Worm (Caenorhabditis elegans) whole organism, late embryonic: ENCODE results near the gene clec-26.

Source experiments
- C08G9.2 ChIP-seq: sonication (generic microtip); optimal IDR thresholded peaks from 2 replicates; lab custom pipeline; 2016; ENCODE audit warnings: mild to moderate bottlenecking, missing genetic modification characterization, moderate library complexity, missing compliant biosample characterization
- F13H6.1 ChIP-seq: sonication (generic microtip); optimal IDR thresholded peaks from 2 replicates; lab custom pipeline; 2016; ENCODE audit warnings: missing genetic modification characterization, missing compliant biosample characterization
- Y22D7AL.16 ChIP-seq: sonication (generic microtip); optimal IDR thresholded peaks from 2 replicates; lab custom pipeline; 2016; ENCODE audit warnings: missing genetic modification characterization, missing compliant biosample characterization
- ahr-1 ChIP-seq: sonication (generic microtip); optimal IDR thresholded peaks from 2 replicates; lab custom pipeline; 2016; ENCODE audit warnings: missing genetic modification characterization, missing compliant biosample characterization
- ama-1 ChIP-seq: fragments of 150-350 bp; optimal IDR thresholded peaks from 2 replicates; lab custom pipeline; 2014
- ceh-2 ChIP-seq: sonication (generic microtip); optimal IDR thresholded peaks from 2 replicates; lab custom pipeline; 2016; ENCODE audit warnings: missing genotype, missing genetic modification characterization, missing compliant biosample characterization
- ceh-22 ChIP-seq: sonication (generic microtip); optimal IDR thresholded peaks from 2 replicates; lab custom pipeline; 2017; ENCODE audit warnings: missing biosample characterization, missing genetic modification characterization
- ceh-30 ChIP-seq: fragments of 150-350 bp; optimal IDR thresholded peaks from 2 replicates; lab custom pipeline; 2014; ENCODE audit warnings: missing biosample characterization, missing genetic modification characterization
- ceh-34 ChIP-seq: sonication (generic microtip); optimal IDR thresholded peaks from 2 replicates; lab custom pipeline; 2016; ENCODE audit warnings: mild to moderate bottlenecking, missing genetic modification characterization, missing compliant biosample characterization
- ceh-48 ChIP-seq: sonication (generic microtip); optimal IDR thresholded peaks from 2 replicates; lab custom pipeline; 2016; ENCODE audit warnings: missing genetic modification characterization, inconsistent platforms, missing compliant biosample characterization
- ceh-6 ChIP-seq: fragments of 200-800 bp; sonication (Bioruptor generic); optimal IDR thresholded peaks from 2 replicates; lab custom pipeline; 2018; ENCODE audit warnings: mild to moderate bottlenecking, missing genetic modification characterization, missing compliant biosample characterization
- che-1 ChIP-seq: sonication (generic microtip); optimal IDR thresholded peaks from 2 replicates; lab custom pipeline; 2016; ENCODE audit warnings: mild to moderate bottlenecking, missing genetic modification characterization, missing compliant biosample characterization
- elt-2 ChIP-seq: sonication (generic microtip); optimal IDR thresholded peaks from 2 replicates; lab custom pipeline; 2016; ENCODE audit warnings: missing genetic modification reagents, missing genetic modification characterization, missing compliant biosample characterization
- eyg-1 ChIP-seq: sonication (generic microtip); optimal IDR thresholded peaks from 2 replicates; lab custom pipeline; 2016; ENCODE audit warnings: missing genotype, missing genetic modification characterization, missing compliant biosample characterization
- fax-1 ChIP-seq: sonication (generic microtip); optimal IDR thresholded peaks from 2 replicates; lab custom pipeline; 2016; ENCODE audit warnings: missing genotype, missing genetic modification characterization, missing compliant biosample characterization
- fkh-6 ChIP-seq: sonication (generic microtip); optimal IDR thresholded peaks from 2 replicates; lab custom pipeline; 2016; ENCODE audit warnings: missing genetic modification characterization, missing compliant biosample characterization
- gmeb-2 ChIP-seq: sonication (generic microtip); optimal IDR thresholded peaks from 2 replicates; lab custom pipeline; 2016; ENCODE audit warnings: missing genetic modification characterization, inconsistent platforms, missing compliant biosample characterization
- hlh-13 ChIP-seq: fragments of 200-800 bp; sonication (Bioruptor generic); optimal IDR thresholded peaks from 2 replicates; lab custom pipeline; 2018; ENCODE audit warnings: mild to moderate bottlenecking, missing genetic modification characterization, missing compliant biosample characterization
- hlh-6 ChIP-seq: sonication (generic microtip); optimal IDR thresholded peaks from 2 replicates; lab custom pipeline; 2016; ENCODE audit warnings: missing genotype, missing genetic modification characterization, missing compliant biosample characterization
- lim-6 ChIP-seq: sonication (generic microtip); optimal IDR thresholded peaks from 2 replicates; lab custom pipeline; 2016; ENCODE audit warnings: missing genetic modification characterization, missing compliant biosample characterization
- mec-3 ChIP-seq: sonication (generic microtip); optimal IDR thresholded peaks from 2 replicates; lab custom pipeline; 2016; ENCODE audit warnings: borderline replicate concordance, missing genetic modification characterization, missing compliant biosample characterization
- nfya-1 ChIP-seq: sonication (generic microtip); optimal IDR thresholded peaks from 2 replicates; lab custom pipeline; 2017; ENCODE audit warnings: missing genetic modification characterization, mild to moderate bottlenecking, missing compliant biosample characterization, antibody characterized with exemption, moderate library complexity
- nhr-232 ChIP-seq: sonication (generic microtip); optimal IDR thresholded peaks from 2 replicates; lab custom pipeline; 2016; ENCODE audit warnings: missing genetic modification characterization, missing compliant biosample characterization
- npax-4 ChIP-seq: sonication (generic microtip); optimal IDR thresholded peaks from 2 replicates; lab custom pipeline; 2016; ENCODE audit warnings: missing genetic modification characterization, missing compliant biosample characterization
- pat-9 ChIP-seq: fragments of 200-800 bp; sonication (Bioruptor generic); optimal IDR thresholded peaks from 2 replicates; lab custom pipeline; 2018; ENCODE audit warnings: mild to moderate bottlenecking, missing genetic modification characterization, moderate library complexity, missing compliant biosample characterization
- pha-2 ChIP-seq: sonication (generic microtip); optimal IDR thresholded peaks from 2 replicates; lab custom pipeline; 2017; ENCODE audit warnings: mild to moderate bottlenecking, missing genetic modification characterization, missing compliant biosample characterization
- pqm-1 ChIP-seq: sonication (generic microtip); optimal IDR thresholded peaks from 2 replicates; lab custom pipeline; 2016; ENCODE audit warnings: missing genetic modification characterization, missing compliant biosample characterization
- ref-2 ChIP-seq: sonication (generic microtip); optimal IDR thresholded peaks from 2 replicates; lab custom pipeline; 2016; ENCODE audit warnings: missing genetic modification characterization, missing compliant biosample characterization
- sox-4 ChIP-seq: sonication (generic microtip); optimal IDR thresholded peaks from 2 replicates; lab custom pipeline; 2017; ENCODE audit warnings: mild to moderate bottlenecking, missing genetic modification characterization, inconsistent platforms, missing compliant biosample characterization
- tbx-2 ChIP-seq: sonication (generic microtip); optimal IDR thresholded peaks from 2 replicates; lab custom pipeline; 2016; ENCODE audit warnings: missing genetic modification characterization, missing compliant biosample characterization
- tbx-7 ChIP-seq: sonication (generic microtip); optimal IDR thresholded peaks from 2 replicates; lab custom pipeline; 2016; ENCODE audit warnings: missing genotype, missing genetic modification characterization, missing compliant biosample characterization
- ttx-3 ChIP-seq: sonication (generic microtip); optimal IDR thresholded peaks from 2 replicates; lab custom pipeline; 2016; ENCODE audit warnings: missing genetic modification reagents, missing genetic modification characterization, missing compliant biosample characterization
- unc-3 ChIP-seq, 2 experiments: fragments of 200-800 bp in 1 of 2; sonication (Bioruptor generic) in 1 of 2; sonication (generic microtip) in 1 of 2; conservative IDR thresholded peaks in 1 of 2; optimal IDR thresholded peaks in 1 of 2; 2 replicates each; pipeline versions ENCODE4 v1.3.6 to Lab custom; 2016 to 2022; ENCODE audit warnings: missing compliant biosample characterization in 2 of 2, missing genetic modification characterization in 2 of 2, missing genetic modification reagents in 1 of 2
- ztf-16 ChIP-seq: sonication (generic microtip); optimal IDR thresholded peaks from 2 replicates; lab custom pipeline; 2017; ENCODE audit warnings: missing genetic modification characterization, missing compliant biosample characterization

clec-26 gene

DNA sequence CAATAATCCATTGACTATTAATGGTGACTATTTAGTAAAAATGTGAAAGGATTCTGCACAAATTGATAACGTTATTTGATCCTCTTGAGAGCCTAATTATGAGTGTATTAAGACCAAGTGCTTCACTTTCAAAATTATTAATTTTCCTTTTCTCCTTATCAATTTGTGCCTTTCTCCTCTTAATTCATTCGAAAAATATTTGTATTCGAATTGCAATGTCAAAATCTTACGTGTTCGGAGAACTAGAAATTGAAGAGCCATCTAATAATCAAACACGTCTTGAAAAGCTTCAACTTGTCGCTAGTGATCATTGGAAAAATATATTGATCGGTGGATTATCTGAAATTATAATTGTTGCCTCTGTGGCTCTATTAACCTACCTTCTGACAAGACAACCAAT, at the start of gene clec-26, which contains the start of gene clec-36:
Gene clec-26, plus strand, starts transcription at position 114 of the 400 bp plus-strand sequence.
Gene clec-36, minus strand, starts transcription at position 101 of the 400 bp plus-strand sequence.
- TF ChIP-seq Y22D7AL.16 (tag; lab: Kevin White, UChicago) (no peak), ama-1 (no peak), lim-6 (tag; lab: Kevin White, UChicago) (no peak), ceh-6 (GFP tag; lab: Kevin White, UChicago) (no peak), elt-2 (tag; lab: Kevin White, UChicago) (no peak), fkh-6 (tag; lab: Kevin White, UChicago) (no peak), hlh-13 (no peak), ttx-3 (tag; lab: Kevin White, UChicago) (no peak), sox-4 (no peak), ceh-2 (tag; lab: Kevin White, UChicago) (no peak), pha-2 (tag; lab: Kevin White, UChicago) (no peak), ceh-30 (tag; lab: Kevin White, UChicago) (no peak), unc-3 (GFP tag; conservative IDR thresholded peaks at IDR 0.05; lab: Robert Waterston, UW) (no peak), unc-3 (tag; optimal IDR thresholded peaks at IDR 0.05; lab: Kevin White, UChicago) (no peak)

DNA sequence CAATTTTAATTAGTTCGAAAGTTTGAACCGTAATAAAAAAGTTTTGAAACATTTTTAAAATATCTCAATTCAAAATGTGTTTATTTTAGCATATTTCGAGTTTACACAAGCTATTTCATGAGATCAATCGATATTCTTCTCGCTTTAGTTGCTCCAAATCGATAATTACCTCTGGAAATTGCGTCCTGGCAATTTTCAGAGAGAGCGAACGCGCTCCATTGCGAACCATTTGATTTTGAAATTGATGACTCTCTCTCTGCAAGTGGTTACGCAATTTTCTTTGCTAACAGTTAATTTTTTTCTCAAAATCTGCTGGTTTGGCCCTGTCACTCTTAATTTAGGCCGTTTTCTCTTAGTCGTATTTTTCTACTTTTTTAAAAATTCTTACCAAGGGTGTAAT, 47.9 kb upstream of the clec-26 start:
- TF ChIP-seq ztf-16 (tag; lab: Kevin White, UChicago) (no peak), elt-2 (tag; lab: Kevin White, UChicago) (no peak), npax-4 (no peak), fax-1 (no peak), che-1 (no peak), ama-1 (no peak), pat-9 (no peak), hlh-6 (tag; lab: Kevin White, UChicago) (no peak), C08G9.2 (tag; lab: Kevin White, UChicago) (no peak), ceh-6 (GFP tag; lab: Kevin White, UChicago) (no peak), tbx-7 (no peak), nfya-1 (no peak), nhr-232 (no peak)

DNA sequence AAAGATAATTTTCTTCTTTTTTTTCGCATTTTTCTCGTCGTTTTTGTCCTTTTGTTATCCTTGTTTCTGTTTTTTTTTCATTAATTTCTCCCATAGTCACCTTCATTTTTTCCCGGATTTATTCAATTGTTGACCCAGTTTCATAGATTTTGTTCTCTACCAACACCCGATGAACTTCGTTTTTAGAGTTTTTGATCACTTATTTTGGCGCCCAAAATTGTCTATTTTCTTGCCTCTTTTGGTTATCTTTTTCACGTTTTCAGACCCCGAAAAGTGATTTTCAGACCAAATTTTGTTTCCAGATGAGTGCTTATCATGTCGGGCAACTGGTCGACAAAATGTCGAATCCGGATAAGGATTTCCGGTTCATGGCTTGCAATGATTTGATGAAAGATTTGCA, 45.8 kb upstream of the clec-26 start, which contains the start of gene cand-1:
Gene cand-1, plus strand, starts transcription at position 301 of the 400 bp plus-strand sequence.
- TF ChIP-seq ceh-2 (tag; lab: Kevin White, UChicago), result no peak
- no peak for TF ChIP-seq gmeb-2 (tag; lab: Kevin White, UChicago)
- no peak for TF ChIP-seq eyg-1
- no peak for TF ChIP-seq ztf-16 (tag; lab: Kevin White, UChicago)
- no peak for TF ChIP-seq ahr-1 (tag; lab: Kevin White, UChicago)
- TF ChIP-seq ttx-3 (tag; lab: Kevin White, UChicago), result no peak
- TF ChIP-seq unc-3 (GFP tag; conservative IDR thresholded peaks at IDR 0.05; lab: Robert Waterston, UW), result no peak
- TF ChIP-seq unc-3 (tag; optimal IDR thresholded peaks at IDR 0.05; lab: Kevin White, UChicago), result no peak
- no peak for TF ChIP-seq ama-1
- TF ChIP-seq ref-2 (tag; lab: Kevin White, UChicago), result no peak
- no peak for TF ChIP-seq lim-6 (tag; lab: Kevin White, UChicago)
- TF ChIP-seq Y22D7AL.16 (tag; lab: Kevin White, UChicago), result no peak
- TF ChIP-seq hlh-13, result no peak
- no peak for TF ChIP-seq tbx-2 (tag; lab: Kevin White, UChicago)
- TF ChIP-seq che-1, result no peak
- TF ChIP-seq hlh-6 (tag; lab: Kevin White, UChicago), result no peak
- TF ChIP-seq ceh-22, result no peak
- no peak for TF ChIP-seq pat-9
- TF ChIP-seq pqm-1 (tag; lab: Kevin White, UChicago), result no peak

DNA sequence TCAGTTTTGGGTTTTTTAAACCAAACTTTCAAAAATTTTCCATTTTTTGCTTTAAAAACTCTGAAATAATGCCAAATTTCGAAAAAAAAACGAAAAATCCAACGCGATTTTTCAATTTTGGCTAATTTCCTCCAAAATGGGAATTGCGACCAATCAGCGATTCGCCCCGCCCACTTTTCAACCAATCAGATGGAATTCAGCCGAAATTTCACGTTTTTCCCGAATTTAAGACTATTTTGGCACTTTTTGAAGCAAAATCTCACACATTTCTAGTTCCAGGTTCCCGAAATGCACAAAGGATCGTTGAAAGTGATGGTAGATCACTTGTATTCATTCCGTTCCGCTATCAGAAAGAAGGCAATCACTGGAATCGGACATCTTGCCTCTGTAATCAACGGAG, 43.6 kb upstream of the clec-26 start:
- TF ChIP-seq ceh-48 (no peak), F13H6.1 (tag; lab: Kevin White, UChicago) (no peak), nfya-1 (peak; percentile 60), mec-3 (tag; lab: Kevin White, UChicago) (no peak), ceh-34 (tag; lab: Kevin White, UChicago) (no peak)

DNA sequence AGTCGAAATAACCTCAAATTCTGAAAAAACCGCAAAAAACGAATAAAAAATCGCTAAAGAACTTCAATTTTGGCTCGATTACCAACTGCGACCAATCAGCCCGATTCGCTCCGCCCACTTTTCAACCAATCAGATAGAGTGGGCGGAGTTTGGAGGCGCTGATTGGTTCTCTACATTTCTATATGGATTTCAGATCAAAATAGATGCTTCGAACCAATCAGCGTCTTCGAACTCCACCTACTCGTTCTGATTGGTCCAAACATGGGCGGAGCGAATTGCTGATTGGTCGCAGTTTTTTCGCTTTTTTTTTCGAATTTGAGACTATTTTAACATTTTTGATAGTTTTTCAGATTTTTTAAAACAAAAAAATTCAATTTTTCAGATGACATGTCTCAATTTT, 40.2 kb upstream of the clec-26 start:
- no peak for TF ChIP-seq tbx-2 (tag; lab: Kevin White, UChicago)
- TF ChIP-seq nfya-1, result peak; percentile 94
